Worm (Caenorhabditis elegans) whole organism, L4 larva: ENCODE measurements around the gene C08F8.6.

Experiments used
- F10B5.3 ChIP-seq: sonication (generic microtip); optimal IDR thresholded peaks from 2 replicates; lab custom pipeline; 2016; ENCODE audit warnings: mild to moderate bottlenecking, missing genetic modification characterization, missing compliant biosample characterization
- F44E2.7 ChIP-seq: fragments of 200-800 bp; sonication (Bioruptor generic); IDR thresholded peaks from 2 replicates; pipeline ENCODE4 v2.1.2; 2022; ENCODE audit warnings: missing genetic modification characterization, missing compliant biosample characterization
- T20F7.1 ChIP-seq: fragments of 200-800 bp; sonication (Bioruptor generic); optimal IDR thresholded peaks from 2 replicates; lab custom pipeline; 2018; ENCODE audit warnings: mild to moderate bottlenecking, missing genetic modification characterization, missing compliant biosample characterization
- Y105C5A.15 ChIP-seq: fragments of 200-800 bp; sonication (Bioruptor generic); IDR thresholded peaks from 2 replicates; pipeline ENCODE4 v1.3.6; 2022; ENCODE audit warnings: missing genetic modification characterization, missing compliant biosample characterization
- Y5F2A.4 ChIP-seq: fragments of 200-800 bp; sonication (Bioruptor generic); optimal IDR thresholded peaks from 2 replicates; lab custom pipeline; 2018; ENCODE audit warnings: mild to moderate bottlenecking, missing genetic modification characterization, missing compliant biosample characterization
- ZK546.5 ChIP-seq, 2 experiments: sonication (generic microtip); optimal IDR thresholded peaks; 2 replicates each; lab custom pipeline; 2017; ENCODE audit warnings: missing biosample characterization in 2 of 2, missing genetic modification characterization in 2 of 2
- ama-1 ChIP-seq: fragments of 150-350 bp; optimal IDR thresholded peaks from 2 replicates; lab custom pipeline; 2014; ENCODE audit warnings: inconsistent platforms, mixed read lengths
- attf-4 ChIP-seq: sonication (generic microtip); optimal IDR thresholded peaks from 3 replicates; lab custom pipeline; 2017; ENCODE audit warnings: missing biosample characterization, missing genetic modification characterization
- ceh-28 ChIP-seq: fragments of 150-350 bp; optimal IDR thresholded peaks from 2 replicates; lab custom pipeline; 2014; ENCODE audit warnings: missing biosample characterization, missing genetic modification reagents, missing genetic modification characterization
- ctbp-1 ChIP-seq: fragments of 200-800 bp; sonication (Bioruptor generic); IDR thresholded peaks from 2 replicates; pipeline ENCODE4 v1.3.6; 2022; ENCODE audit warnings: missing genetic modification reagents, missing genetic modification characterization, missing compliant biosample characterization
- daf-16 ChIP-seq, 3 experiments: sonication (generic microtip); optimal IDR thresholded peaks; 2 replicates each; lab custom pipeline; 2016 to 2017; ENCODE audit warnings: missing genetic modification characterization in 3 of 3, missing genetic modification reagents in 3 of 3, mild to moderate bottlenecking in 2 of 3, missing compliant biosample characterization in 2 of 3, missing biosample characterization in 1 of 3, moderate library complexity in 1 of 3
- daf-19 ChIP-seq: fragments of 200-800 bp; sonication (Bioruptor generic); conservative IDR thresholded peaks from 2 replicates; pipeline ENCODE4 v1.3.6; 2022; ENCODE audit warnings: missing genetic modification characterization, missing compliant biosample characterization
- dmd-6 ChIP-seq: fragments of 200-800 bp; sonication (Bioruptor generic); IDR thresholded peaks from 2 replicates; pipeline ENCODE4 v1.3.6; 2022; ENCODE audit warnings: missing genetic modification reagents, missing genetic modification characterization, missing compliant biosample characterization
- dmd-8 ChIP-seq: fragments of 200-800 bp; sonication (Bioruptor generic); IDR thresholded peaks from 2 replicates; pipeline ENCODE4 v1.3.6; 2022; ENCODE audit warnings: missing genetic modification characterization, missing compliant biosample characterization
- dmd-9 ChIP-seq: fragments of 200-800 bp; sonication (Bioruptor generic); IDR thresholded peaks from 2 replicates; pipeline ENCODE4 v1.3.6; 2022; ENCODE audit warnings: missing genetic modification reagents, missing genetic modification characterization, missing compliant biosample characterization
- dpl-1 ChIP-seq: fragments of 150-350 bp; optimal IDR thresholded peaks from 2 replicates; lab custom pipeline; 2014; ENCODE audit warnings: missing biosample characterization, missing genetic modification reagents, missing genetic modification characterization
- dve-1 ChIP-seq: sonication (generic microtip); optimal IDR thresholded peaks from 2 replicates; lab custom pipeline; 2017; ENCODE audit warnings: antibody characterized with exemption, mild to moderate bottlenecking, missing genetic modification characterization, missing compliant biosample characterization; ENCODE audit not compliant: insufficient read depth
- fkh-10 ChIP-seq: fragments of 150-350 bp; optimal IDR thresholded peaks from 2 replicates; lab custom pipeline; 2014; ENCODE audit warnings: missing biosample characterization, missing genetic modification reagents, missing genetic modification characterization
- jun-1 ChIP-seq: fragments of 150-350 bp; optimal IDR thresholded peaks from 2 replicates; lab custom pipeline; 2014; ENCODE audit warnings: missing biosample characterization, missing genetic modification reagents, missing genetic modification characterization
- lin-1 ChIP-seq: fragments of 200-800 bp; sonication (Bioruptor generic); IDR thresholded peaks from 2 replicates; pipeline ENCODE4 v1.3.6; 2022; ENCODE audit warnings: missing genetic modification reagents, missing genetic modification characterization, missing compliant biosample characterization
- lin-15B ChIP-seq: fragments of 150-350 bp; sonication (generic microtip); optimal IDR thresholded peaks from 3 replicates; lab custom pipeline; 2014; ENCODE audit warnings: missing biosample characterization, missing genetic modification characterization
- lin-29 ChIP-seq: fragments of 200-800 bp; sonication (Bioruptor generic); IDR thresholded peaks from 2 replicates; pipeline ENCODE4 v1.3.6; 2022; ENCODE audit warnings: missing genetic modification reagents, missing genetic modification characterization, missing compliant biosample characterization
- lin-39 ChIP-seq: fragments of 150-350 bp; optimal IDR thresholded peaks from 2 replicates; lab custom pipeline; 2014; ENCODE audit warnings: missing biosample characterization, missing genetic modification reagents, missing genetic modification characterization
- lsy-2 ChIP-seq, 2 experiments: fragments of 150-350 bp in 1 of 2; sonication (generic microtip) in 1 of 2; optimal IDR thresholded peaks; 2 replicates each; lab custom pipeline; 2014 to 2017; ENCODE audit warnings: missing biosample characterization in 2 of 2, missing genetic modification characterization in 2 of 2
- madf-5 ChIP-seq, 2 experiments: fragments of 200-800 bp; sonication (Bioruptor generic); IDR thresholded peaks; 2 replicates each; pipeline ENCODE4 v1.3.6; 2022; ENCODE audit warnings: missing compliant biosample characterization in 2 of 2, missing genetic modification characterization in 2 of 2
- madf-9 ChIP-seq: fragments of 200-800 bp; sonication (Bioruptor generic); conservative IDR thresholded peaks from 2 replicates; pipeline ENCODE4 v1.3.6; 2022; ENCODE audit warnings: missing genetic modification reagents, missing genetic modification characterization, missing compliant biosample characterization
- mep-1 ChIP-seq: fragments of 150-350 bp; sonication (generic microtip); optimal IDR thresholded peaks from 3 replicates; lab custom pipeline; 2014; ENCODE audit warnings: missing biosample characterization, missing genetic modification characterization
- mxl-2 ChIP-seq: fragments of 200-800 bp; sonication (Bioruptor generic); conservative IDR thresholded peaks from 2 replicates; pipeline ENCODE4 v1.3.6; 2022; ENCODE audit warnings: missing genetic modification reagents, missing genetic modification characterization, missing compliant biosample characterization
- nhr-10 ChIP-seq: fragments of 150-350 bp; optimal IDR thresholded peaks from 2 replicates; lab custom pipeline; 2014; ENCODE audit warnings: missing biosample characterization, missing genetic modification characterization
- nhr-111 ChIP-seq: fragments of 200-800 bp; sonication (Bioruptor generic); optimal IDR thresholded peaks from 2 replicates; lab custom pipeline; 2018; ENCODE audit warnings: mild to moderate bottlenecking, missing genetic modification characterization, missing compliant biosample characterization
- nhr-25 ChIP-seq: sonication (generic microtip); optimal IDR thresholded peaks from 2 replicates; lab custom pipeline; 2017; ENCODE audit warnings: missing genetic modification characterization, mild to moderate bottlenecking, missing compliant biosample characterization, antibody characterized with exemption, moderate library complexity, borderline replicate concordance; ENCODE audit not compliant: insufficient read depth
- nhr-28 ChIP-seq: fragments of 150-350 bp; optimal IDR thresholded peaks from 2 replicates; lab custom pipeline; 2014; ENCODE audit warnings: missing biosample characterization, missing genetic modification characterization
- nhr-77 ChIP-seq: fragments of 150-350 bp; optimal IDR thresholded peaks from 2 replicates; lab custom pipeline; 2014; ENCODE audit warnings: missing biosample characterization, missing genetic modification characterization
- pqm-1 ChIP-seq: sonication (generic microtip); optimal IDR thresholded peaks from 2 replicates; lab custom pipeline; 2017; ENCODE audit warnings: missing biosample characterization, missing genetic modification characterization
- saeg-2 ChIP-seq: fragments of 200-800 bp; sonication (Bioruptor generic); IDR thresholded peaks from 2 replicates; pipeline ENCODE4 v1.3.6; 2022; ENCODE audit warnings: missing genetic modification reagents, missing genetic modification characterization, missing compliant biosample characterization
- set-16 ChIP-seq: fragments of 200-800 bp; sonication (Bioruptor generic); IDR thresholded peaks from 2 replicates; pipeline ENCODE4 v1.3.6; 2022; ENCODE audit warnings: missing genetic modification reagents, missing genetic modification characterization, missing compliant biosample characterization
- unc-39 ChIP-seq: sonication (generic microtip); optimal IDR thresholded peaks from 2 replicates; lab custom pipeline; 2017; ENCODE audit warnings: missing biosample characterization, missing genetic modification characterization
- unc-62 ChIP-seq, 3 experiments: fragments of 150-350 bp in 1 of 3; sonication (generic microtip); optimal IDR thresholded peaks in 2 of 3; peaks in 1 of 3; 1 replicate in 1 of 3; 2 replicates in 2 of 3; lab custom pipeline; 2014 to 2017; ENCODE audit warnings: missing biosample characterization in 3 of 3, missing genetic modification characterization in 3 of 3, missing genetic modification reagents in 3 of 3, missing genotype in 1 of 3
- zag-1 ChIP-seq: fragments of 150-350 bp; optimal IDR thresholded peaks from 2 replicates; lab custom pipeline; 2014; ENCODE audit warnings: missing biosample characterization, missing genetic modification characterization
- zfp-3 ChIP-seq: fragments of 200-800 bp; sonication (Bioruptor generic); conservative IDR thresholded peaks from 2 replicates; pipeline ENCODE4 v1.3.6; 2022; ENCODE audit warnings: missing genetic modification reagents, missing genetic modification characterization, missing compliant biosample characterization

The C08F8.6 gene

ce11 chrIV:11142314-11143227, 22.2 kb downstream of the C08F8.6 start, which contains the start of gene skih-2 (continued):
- TF ChIP-seq lin-39: no peak
- no peak for TF ChIP-seq ama-1 (lab: Kevin White, UChicago)
- no peak for TF ChIP-seq unc-39
- TF ChIP-seq ZK546.5 (tag; optimal IDR thresholded peaks at IDR 0.05; lab: Kevin White, UChicago): peak in 1 of 2 experiments; percentile 9
- TF ChIP-seq mxl-2 (GFP tag; lab: Robert Waterston, UW): no peak
- TF ChIP-seq lin-1 (GFP tag; lab: Robert Waterston, UW): no peak
- TF ChIP-seq F44E2.7 (GFP tag; lab: Robert Waterston, UW): no peak
- no peak for TF ChIP-seq F10B5.3 (tag; lab: Kevin White, UChicago)
- peak in 1 of 2 experiments; percentile 78 for TF ChIP-seq lsy-2 (tag; optimal IDR thresholded peaks at IDR 0.05; lab: Kevin White, UChicago)
- TF ChIP-seq saeg-2 (GFP tag; lab: Robert Waterston, UW): no peak
- peak; percentile 8 for TF ChIP-seq fkh-10 (GFP tag; lab: Kevin White, UChicago)
- TF ChIP-seq, all 104 proteins: peak for 14

- TF ChIP-seq ctbp-1 (GFP tag; lab: Robert Waterston, UW) (peak; percentile 10; the same call in 1 of the 2 replicates), dmd-8 (GFP tag; lab: Robert Waterston, UW) (no peak)
Measured at ce11 chrIV:11131268-11131667, 33.5 kb downstream of the C08F8.6 start, which contains the start of gene ard-1. Gene ard-1, plus strand, starts transcription at chrIV:11131279.

- TF ChIP-seq Y105C5A.15 (GFP tag; lab: Robert Waterston, UW): no peak
- no peak for TF ChIP-seq madf-5 (GFP tag; IDR thresholded peaks at IDR 0.05; lab: Robert Waterston, UW)
- no peak for TF ChIP-seq madf-9 (GFP tag; lab: Robert Waterston, UW)
- TF ChIP-seq dpl-1 (GFP tag; lab: Kevin White, UChicago): no peak
- TF ChIP-seq lin-39: no peak
- TF ChIP-seq mep-1: peak; percentile 47
- TF ChIP-seq nhr-25 (tag; lab: Kevin White, UChicago): no peak
- TF ChIP-seq attf-4: no peak
- TF ChIP-seq dve-1: peak; percentile 69
- no peak for TF ChIP-seq daf-16 (GFP tag; optimal IDR thresholded peaks at IDR 0.05; lab: Kevin White, UChicago)
- peak; percentile 83 for TF ChIP-seq daf-16 (tag; optimal IDR thresholded peaks at IDR 0.05; lab: Kevin White, UChicago)
- TF ChIP-seq unc-39: no peak
- TF ChIP-seq pqm-1 (tag; lab: Kevin White, UChicago): no peak
- peak; percentile 32 for TF ChIP-seq nhr-77
- TF ChIP-seq lsy-2 (tag; optimal IDR thresholded peaks at IDR 0.05; lab: Kevin White, UChicago): peak in 1 of 2 experiments; percentile 12
- TF ChIP-seq nhr-28 (tag; lab: Kevin White, UChicago): peak; percentile 20
- TF ChIP-seq, all 104 proteins: peak for 6
Measured at ce11 chrIV:11130774-11131173, 34.0 kb downstream of the C08F8.6 start.

ce11 chrIV:11126028-11126427, 38.7 kb downstream of the C08F8.6 start:
- no peak for TF ChIP-seq jun-1 (tag; lab: Kevin White, UChicago)
- TF ChIP-seq unc-62 (GFP tag; optimal IDR thresholded peaks at IDR 0.05 in 1 of 2; lab: Kevin White, UChicago): peak in 1 of 2 experiments; percentile 92
- no peak for TF ChIP-seq unc-62 (tag; optimal IDR thresholded peaks at IDR 0.05; lab: Kevin White, UChicago)
- no peak for TF ChIP-seq nhr-10 (tag; lab: Kevin White, UChicago)
- 0 out of 2 replicates have a peak, but pooled peaks have one; percentile 6 for TF ChIP-seq set-16 (GFP tag; lab: Robert Waterston, UW)

ce11 chrIV:11126004-11126027, 38.9 kb downstream of the C08F8.6 start, which contains the start of gene swsn-4:
Gene swsn-4, plus strand, starts transcription at chrIV:11126024.
- TF ChIP-seq nhr-111: no peak

- TF ChIP-seq dmd-6 (GFP tag; lab: Robert Waterston, UW) (no peak), lsy-2 (tag; optimal IDR thresholded peaks at IDR 0.05; lab: Kevin White, UChicago) (no peak), ceh-28 (tag; lab: Kevin White, UChicago) (no peak), T20F7.1 (GFP tag; lab: Kevin White, UChicago) (no peak), dmd-9 (GFP tag; lab: Robert Waterston, UW) (no peak), dpl-1 (GFP tag; lab: Kevin White, UChicago) (peak; percentile 73), Y5F2A.4 (GFP tag; lab: Kevin White, UChicago) (no peak), nhr-28 (tag; lab: Kevin White, UChicago) (peak; percentile 15), mxl-2 (GFP tag; lab: Robert Waterston, UW) (no peak), unc-62 (GFP tag; optimal IDR thresholded peaks at IDR 0.05 in 1 of 2; lab: Kevin White, UChicago) (peak in 1 of 2 experiments; percentile 33), unc-62 (tag; optimal IDR thresholded peaks at IDR 0.05; lab: Kevin White, UChicago) (no peak), lin-29 (GFP tag; lab: Robert Waterston, UW) (no peak), lin-15B (no peak), zag-1 (no peak), set-16 (GFP tag; lab: Robert Waterston, UW) (no peak), daf-19 (GFP tag; lab: Robert Waterston, UW) (no peak), zfp-3 (GFP tag; lab: Robert Waterston, UW) (no peak)
Measured at ce11 chrIV:11125604-11126003, 39.1 kb downstream of the C08F8.6 start.
